Fruit fly (Drosophila melanogaster) whole organism, prepupa: ENCODE measurements around the gene CG34132.
A peak's percentile ranks its signal among the peaks of the same experiment; 100 is the strongest.

Experiments
- CG10631 ChIP-seq: fragments of 200-800 bp; sonication (Bioruptor generic); optimal IDR thresholded peaks from 2 replicates; lab custom pipeline; 2016; ENCODE audit warnings: missing biosample characterization, missing genetic modification characterization
- CG11294 ChIP-seq: fragments of 200-800 bp; sonication (Bioruptor generic); IDR thresholded peaks from 2 replicates; pipeline ENCODE4 v1.3.6; 2022; ENCODE audit warnings: missing biosample characterization, missing genetic modification characterization
- CG11902 ChIP-seq: fragments of 200-800 bp; sonication (Bioruptor generic); optimal IDR thresholded peaks from 3 replicates; lab custom pipeline; 2016; ENCODE audit warnings: missing biosample characterization, missing genetic modification characterization
- CG15336 ChIP-seq: fragments of 200-800 bp; sonication (Bioruptor generic); IDR thresholded peaks from 2 replicates; pipeline ENCODE4 v1.3.6; 2022; ENCODE audit warnings: missing biosample characterization, missing genetic modification characterization
- CG16779 ChIP-seq: fragments of 200-800 bp; sonication (Bioruptor generic); optimal IDR thresholded peaks from 3 replicates; lab custom pipeline; 2017; ENCODE audit warnings: missing biosample characterization, mild to moderate bottlenecking, missing genetic modification characterization
- CG3032 ChIP-seq: fragments of 200-800 bp; optimal IDR thresholded peaks from 2 replicates; lab custom pipeline; 2019; ENCODE audit warnings: missing biosample characterization, mild to moderate bottlenecking, missing genetic modification characterization, moderate library complexity
- CG32006 ChIP-seq: fragments of 200-800 bp; sonication (Bioruptor generic); optimal IDR thresholded peaks from 3 replicates; lab custom pipeline; 2017; ENCODE audit warnings: missing biosample characterization, mild to moderate bottlenecking, missing genetic modification characterization
- CG34406 ChIP-seq: fragments of 200-800 bp; sonication (Bioruptor generic); optimal IDR thresholded peaks from 3 replicates; lab custom pipeline; 2016; ENCODE audit warnings: missing biosample characterization, missing genetic modification characterization
- CG3919 ChIP-seq: fragments of 200-800 bp; sonication (Bioruptor generic); optimal IDR thresholded peaks from 3 replicates; lab custom pipeline; 2016; ENCODE audit warnings: missing biosample characterization, missing genetic modification characterization
- CG6163 ChIP-seq: fragments of 200-800 bp; sonication (Bioruptor generic); IDR thresholded peaks from 3 replicates; pipeline ENCODE4 v1.3.6; 2022; ENCODE audit warnings: missing biosample characterization, missing genetic modification characterization
- CG6792 ChIP-seq: fragments of 200-800 bp; sonication (Bioruptor generic); optimal IDR thresholded peaks from 3 replicates; lab custom pipeline; 2016; ENCODE audit warnings: missing biosample characterization, missing genetic modification characterization
- CG6808 ChIP-seq: fragments of 200-800 bp; sonication (Bioruptor generic); optimal IDR thresholded peaks from 3 replicates; lab custom pipeline; 2017; ENCODE audit warnings: missing biosample characterization, missing genetic modification characterization, mild to moderate bottlenecking, moderate library complexity, missing genetic modification reagents
- CG6854 ChIP-seq: fragments of 200-800 bp; sonication (Bioruptor generic); optimal IDR thresholded peaks from 2 replicates; lab custom pipeline; 2017; ENCODE audit warnings: missing biosample characterization, mild to moderate bottlenecking, missing genetic modification characterization
- CG7368 ChIP-seq: fragments of 200-800 bp; sonication (Bioruptor generic); optimal IDR thresholded peaks from 3 replicates; lab custom pipeline; 2016; ENCODE audit warnings: missing biosample characterization, missing genetic modification characterization
- CG8119 ChIP-seq: fragments of 200-800 bp; sonication (Bioruptor generic); IDR thresholded peaks from 3 replicates; pipeline ENCODE4 v1.3.6; 2022; ENCODE audit warnings: missing biosample characterization, missing genetic modification characterization
- CG8319 ChIP-seq: fragments of 200-800 bp; sonication (Bioruptor generic); optimal IDR thresholded peaks from 3 replicates; lab custom pipeline; 2016; ENCODE audit warnings: missing biosample characterization, missing genetic modification characterization
- CG8632 ChIP-seq: fragments of 200-800 bp; sonication (Bioruptor generic); optimal IDR thresholded peaks from 3 replicates; lab custom pipeline; 2016; ENCODE audit warnings: missing biosample characterization, missing genetic modification characterization
- CG9139 ChIP-seq: fragments of 200-800 bp; sonication (Bioruptor generic); optimal IDR thresholded peaks from 3 replicates; lab custom pipeline; 2017; ENCODE audit warnings: missing biosample characterization, mild to moderate bottlenecking, missing genetic modification characterization
- Eip75B ChIP-seq: fragments of 200-800 bp; sonication (Bioruptor generic); optimal IDR thresholded peaks from 3 replicates; lab custom pipeline; 2016; ENCODE audit warnings: missing biosample characterization, missing genetic modification characterization
- Eip78C ChIP-seq: fragments of 200-800 bp; sonication (Bioruptor generic); peaks from one replicate; lab custom pipeline; 2016; ENCODE audit warnings: missing biosample characterization, missing genetic modification characterization
- Eip93F ChIP-seq: fragments of 200-800 bp; sonication (Bioruptor generic); optimal IDR thresholded peaks from 2 replicates; lab custom pipeline; 2016; ENCODE audit warnings: missing biosample characterization, mild to moderate bottlenecking, missing genetic modification characterization
- Ets21C ChIP-seq: fragments of 200-800 bp; sonication (Bioruptor generic); optimal IDR thresholded peaks from 3 replicates; lab custom pipeline; 2016; ENCODE audit warnings: missing biosample characterization, missing genetic modification characterization
- Hr38 ChIP-seq: sonication (Bioruptor generic); optimal IDR thresholded peaks from 2 replicates; lab custom pipeline; 2016; ENCODE audit warnings: missing biosample characterization, missing genetic modification characterization
- Hr39 ChIP-seq: fragments of 200-800 bp; sonication (Bioruptor generic); optimal IDR thresholded peaks from 2 replicates; lab custom pipeline; 2016; ENCODE audit warnings: missing biosample characterization, missing genetic modification characterization
- Hr4 ChIP-seq: fragments of 200-800 bp; sonication (Bioruptor generic); optimal IDR thresholded peaks from 3 replicates; lab custom pipeline; 2016; ENCODE audit warnings: missing biosample characterization, missing genetic modification characterization
- Lpt ChIP-seq: fragments of 200-800 bp; sonication (Bioruptor generic); optimal IDR thresholded peaks from 3 replicates; lab custom pipeline; 2016; ENCODE audit warnings: missing biosample characterization, missing genetic modification characterization
- Met ChIP-seq: fragments of 200-800 bp; sonication (Bioruptor generic); optimal IDR thresholded peaks from 3 replicates; lab custom pipeline; 2016; ENCODE audit warnings: missing biosample characterization, missing genetic modification characterization
- Smox ChIP-seq: fragments of 200-800 bp; sonication (Bioruptor generic); optimal IDR thresholded peaks from 3 replicates; lab custom pipeline; 2016; ENCODE audit warnings: missing biosample characterization, missing genetic modification characterization
- Sox102F ChIP-seq: fragments of 200-800 bp; sonication (Bioruptor generic); optimal IDR thresholded peaks from 2 replicates; lab custom pipeline; 2016; ENCODE audit warnings: missing biosample characterization, mild to moderate bottlenecking, missing genetic modification characterization
- Sox14 ChIP-seq: fragments of 200-800 bp; sonication (Bioruptor generic); optimal IDR thresholded peaks from 3 replicates; lab custom pipeline; 2016; ENCODE audit warnings: missing biosample characterization, missing genetic modification characterization
- achi ChIP-seq: fragments of 200-800 bp; sonication (Bioruptor generic); optimal IDR thresholded peaks from 3 replicates; lab custom pipeline; 2016; ENCODE audit warnings: missing biosample characterization, missing genetic modification characterization
- dac ChIP-seq: fragments of 200-800 bp; sonication (Bioruptor generic); optimal IDR thresholded peaks from 2 replicates; lab custom pipeline; 2017; ENCODE audit warnings: missing biosample characterization, mild to moderate bottlenecking, missing genetic modification characterization
- dsx ChIP-seq: fragments of 200-800 bp; optimal IDR thresholded peaks from 3 replicates; lab custom pipeline; 2019; ENCODE audit warnings: missing biosample characterization, mild to moderate bottlenecking, missing genetic modification characterization, moderate library complexity; ENCODE audit not compliant: poor library complexity, severe bottlenecking
- eg ChIP-seq: fragments of 200-800 bp; sonication (Bioruptor generic); IDR thresholded peaks from 3 replicates; pipeline ENCODE4 v1.3.6; 2022; ENCODE audit warnings: missing biosample characterization, missing genetic modification characterization
- esn ChIP-seq: fragments of 200-800 bp; sonication (Bioruptor generic); optimal IDR thresholded peaks from 2 replicates; lab custom pipeline; 2016; ENCODE audit warnings: missing biosample characterization, mild to moderate bottlenecking, missing genetic modification characterization, moderate library complexity
- fd59A ChIP-seq: fragments of 200-800 bp; sonication (Bioruptor generic); optimal IDR thresholded peaks from 2 replicates; lab custom pipeline; 2017; ENCODE audit warnings: missing biosample characterization, mild to moderate bottlenecking, missing genetic modification characterization, missing genetic modification reagents
- fd85E ChIP-seq: fragments of 200-800 bp; sonication (Bioruptor generic); optimal IDR thresholded peaks from 3 replicates; lab custom pipeline; 2016; ENCODE audit warnings: missing biosample characterization, missing genetic modification characterization
- fkh ChIP-seq: fragments of 200-800 bp; sonication (Bioruptor generic); optimal IDR thresholded peaks from 3 replicates; lab custom pipeline; 2017; ENCODE audit warnings: missing biosample characterization, mild to moderate bottlenecking, missing genetic modification characterization, moderate library complexity
- net ChIP-seq: fragments of 200-800 bp; sonication (Bioruptor generic); optimal IDR thresholded peaks from 3 replicates; lab custom pipeline; 2016; ENCODE audit warnings: missing biosample characterization, missing genetic modification characterization
- svp ChIP-seq: fragments of 200-800 bp; sonication (Bioruptor generic); peaks from one replicate; lab custom pipeline; 2016; ENCODE audit warnings: missing biosample characterization, missing genetic modification characterization
- topi ChIP-seq: fragments of 200-800 bp; sonication (Bioruptor generic); optimal IDR thresholded peaks from 3 replicates; lab custom pipeline; 2016; ENCODE audit warnings: missing biosample characterization, missing genetic modification characterization
- vri ChIP-seq: fragments of 200-800 bp; sonication (Bioruptor generic); optimal IDR thresholded peaks from 3 replicates; lab custom pipeline; 2016; ENCODE audit warnings: missing biosample characterization, mild to moderate bottlenecking, missing genetic modification characterization

CG34132 gene

dm6 chr2L:7911209-7911859 lies 26.0 kb downstream of the CG34132 start (continued):
- peak; percentile 43 for TF ChIP-seq CG34406 (GFP tag; lab: Kevin White, UChicago)
- TF ChIP-seq Hr38 (GFP tag; lab: Kevin White, UChicago) = no peak
- TF ChIP-seq CG8632 = peak; percentile 33
- peak; percentile 43 for TF ChIP-seq esn (GFP tag; lab: Kevin White, UChicago)
- no peak for TF ChIP-seq CG3919 (GFP tag; lab: Kevin White, UChicago)
- no peak for TF ChIP-seq Lpt
- peak; percentile 99 for TF ChIP-seq dsx (GFP tag; lab: Kevin White, UChicago)
- peak; percentile 42 for TF ChIP-seq CG6792 (GFP tag; lab: Kevin White, UChicago)
- peak; percentile 41 for TF ChIP-seq CG10631
- TF ChIP-seq CG11902 (GFP tag; lab: Kevin White, UChicago) = no peak
- TF ChIP-seq Hr39 = peak; percentile 44
- TF ChIP-seq topi = no peak

dm6 chr2L:7912878-7913277 lies 27.6 kb downstream of the CG34132 start:
- no peak for TF ChIP-seq esn (GFP tag; lab: Kevin White, UChicago)
- TF ChIP-seq Eip78C = peak; percentile 5

- TF ChIP-seq Eip78C = peak; percentile 77
- peak; percentile 28 for TF ChIP-seq net (GFP tag; lab: Kevin White, UChicago)
- 0 out of 2 replicates have a peak, but pooled peaks have one; percentile 25 for TF ChIP-seq CG15336 (GFP tag; lab: Robert Waterston, UW)
- TF ChIP-seq fkh = no peak
- peak; percentile 11 for TF ChIP-seq svp (GFP tag; lab: Kevin White, UChicago)
- peak; percentile 3 for TF ChIP-seq Met (GFP tag; lab: Kevin White, UChicago)
- TF ChIP-seq eg (GFP tag; lab: Robert Waterston, UW) = peak; percentile 45; the same call in 1 of the 3 replicates
- TF ChIP-seq dsx (GFP tag; lab: Kevin White, UChicago) = peak; percentile 99
- TF ChIP-seq Hr4 = peak; percentile 18
- peak; percentile 30 for TF ChIP-seq CG32006 (GFP tag; lab: Kevin White, UChicago)
- TF ChIP-seq Sox102F (GFP tag; lab: Kevin White, UChicago) = no peak
- peak; percentile 1 for TF ChIP-seq achi (GFP tag; lab: Kevin White, UChicago)
- TF ChIP-seq dac (GFP tag; lab: Kevin White, UChicago) = no peak
- TF ChIP-seq Eip93F = no peak
- no peak for TF ChIP-seq Smox
- no peak for TF ChIP-seq CG6808 (GFP tag; lab: Kevin White, UChicago)
- peak; percentile 30 for TF ChIP-seq CG6854
Observed at dm6 chr2L:7914948-7915549, 29.7 kb downstream of the CG34132 start.

- TF ChIP-seq CG11902 (GFP tag; lab: Kevin White, UChicago) = peak; percentile 90
- TF ChIP-seq Ets21C (GFP tag; lab: Kevin White, UChicago) = peak; percentile 92
- TF ChIP-seq esn (GFP tag; lab: Kevin White, UChicago) = peak; percentile 95
- peak; percentile 94 for TF ChIP-seq Eip78C
- TF ChIP-seq CG9139 (GFP tag; lab: Kevin White, UChicago) = peak; percentile 36
- peak; percentile 93 for TF ChIP-seq CG6163 (GFP tag; lab: Robert Waterston, UW)
- TF ChIP-seq Hr39 = peak; percentile 97
- peak; percentile 88 for TF ChIP-seq CG32006 (GFP tag; lab: Kevin White, UChicago)
- peak; percentile 86 for TF ChIP-seq CG6854
- TF ChIP-seq svp (GFP tag; lab: Kevin White, UChicago) = peak; percentile 91
- TF ChIP-seq CG3032 = peak; percentile 67
- TF ChIP-seq achi (GFP tag; lab: Kevin White, UChicago) = peak; percentile 95
- no peak for TF ChIP-seq Hr38 (GFP tag; lab: Kevin White, UChicago)
- TF ChIP-seq fd59A = peak; percentile 90
- TF ChIP-seq Lpt = peak; percentile 86
- peak; percentile 80 for TF ChIP-seq CG16779 (tag; lab: Kevin White, UChicago)
- peak; percentile 58 for TF ChIP-seq dac (GFP tag; lab: Kevin White, UChicago)
- TF ChIP-seq topi = peak; percentile 76
- peak; percentile 82 for TF ChIP-seq CG7368 (GFP tag; lab: Kevin White, UChicago)
- TF ChIP-seq CG8319 (GFP tag; lab: Kevin White, UChicago) = peak; percentile 76
- TF ChIP-seq CG10631 = peak; percentile 93
- TF ChIP-seq CG8119 (GFP tag; lab: Robert Waterston, UW) = peak; percentile 92
- peak; percentile 94 for TF ChIP-seq Eip75B (GFP tag; lab: Kevin White, UChicago)
- peak; percentile 95 for TF ChIP-seq CG34406 (GFP tag; lab: Kevin White, UChicago)
- TF ChIP-seq Sox14 (GFP tag; lab: Kevin White, UChicago) = peak; percentile 94
- peak; percentile 69 for TF ChIP-seq CG11294 (GFP tag; lab: Robert Waterston, UW)
- TF ChIP-seq CG6808 (GFP tag; lab: Kevin White, UChicago) = peak; percentile 70
- TF ChIP-seq fd85E = peak; percentile 46
- peak; percentile 88 for TF ChIP-seq vri (GFP tag; lab: Kevin White, UChicago)
- peak; percentile 67 for TF ChIP-seq dsx (GFP tag; lab: Kevin White, UChicago)
Observed at dm6 chr2L:7916368-7916767, 31.1 kb downstream of the CG34132 start.
